Worm (Caenorhabditis elegans) whole organism, L1 larva: ENCODE measurements around the gene H02F09.2.

Source experiments
- aha-1 ChIP-seq: fragments of 150-350 bp; optimal IDR thresholded peaks from 2 replicates; lab custom pipeline; 2014; ENCODE audit warnings: missing biosample characterization, missing genetic modification characterization
- alr-1 ChIP-seq: fragments of 200-800 bp; sonication (Bioruptor generic); optimal IDR thresholded peaks from 2 replicates; lab custom pipeline; 2018; ENCODE audit warnings: borderline replicate concordance, mild to moderate bottlenecking, missing genetic modification characterization, missing compliant biosample characterization
- aly-2 ChIP-seq: fragments of 150-350 bp; optimal IDR thresholded peaks from 2 replicates; lab custom pipeline; 2014; ENCODE audit warnings: missing biosample characterization, missing genetic modification characterization
- blmp-1 ChIP-seq: fragments of 150-350 bp; optimal IDR thresholded peaks from 2 replicates; lab custom pipeline; 2014; ENCODE audit warnings: missing biosample characterization, missing genetic modification characterization
- ceh-90 ChIP-seq: sonication (generic microtip); optimal IDR thresholded peaks from 2 replicates; lab custom pipeline; 2016; ENCODE audit warnings: missing genetic modification characterization, missing compliant biosample characterization
- efl-3 ChIP-seq: fragments of 200-800 bp; sonication (Bioruptor generic); optimal IDR thresholded peaks from 2 replicates; lab custom pipeline; 2018; ENCODE audit warnings: mild to moderate bottlenecking, missing genetic modification characterization, missing compliant biosample characterization
- elt-3 ChIP-seq, 6 experiments: fragments of 150-350 bp in 1 of 6; sonication (generic microtip); optimal IDR thresholded peaks; 2 replicates each; lab custom pipeline; 2017 to 2018; ENCODE audit warnings: missing biosample characterization in 6 of 6, missing genetic modification characterization in 6 of 6, inconsistent platforms in 1 of 6
- fkh-10 ChIP-seq: sonication (generic microtip); optimal IDR thresholded peaks from 2 replicates; lab custom pipeline; 2017; ENCODE audit warnings: missing biosample characterization, missing genetic modification reagents, missing genetic modification characterization
- fkh-4 ChIP-seq: sonication (generic microtip); optimal IDR thresholded peaks from 2 replicates; lab custom pipeline; 2016; ENCODE audit warnings: missing compliant biosample characterization, missing genetic modification characterization, borderline replicate concordance
- fos-1 ChIP-seq: fragments of 150-350 bp; optimal IDR thresholded peaks from 2 replicates; lab custom pipeline; 2014; ENCODE audit warnings: missing biosample characterization, missing genetic modification characterization
- hlh-17 ChIP-seq: fragments of 200-800 bp; sonication (Bioruptor generic); optimal IDR thresholded peaks from 2 replicates; lab custom pipeline; 2018; ENCODE audit warnings: missing genetic modification characterization, mild to moderate bottlenecking, missing compliant biosample characterization, moderate library complexity, borderline replicate concordance
- isw-1 ChIP-seq: fragments of 200-800 bp; sonication (Bioruptor generic); IDR thresholded peaks from 2 replicates; pipeline ENCODE4 v1.3.6; 2022; ENCODE audit warnings: missing genetic modification characterization, missing compliant biosample characterization
- lin-14 ChIP-seq: fragments of 200-800 bp; sonication (Bioruptor generic); optimal IDR thresholded peaks from 2 replicates; lab custom pipeline; 2018; ENCODE audit warnings: mild to moderate bottlenecking, missing genetic modification characterization, moderate library complexity, missing compliant biosample characterization
- lin-39 ChIP-seq: fragments of 150-350 bp; optimal IDR thresholded peaks from 2 replicates; lab custom pipeline; 2014; ENCODE audit warnings: missing biosample characterization, missing genetic modification reagents, missing genetic modification characterization
- mdl-1 ChIP-seq, 2 experiments: fragments of 150-350 bp; optimal IDR thresholded peaks; 2 replicates each; lab custom pipeline; 2014 to 2017; ENCODE audit warnings: missing biosample characterization in 2 of 2, missing genetic modification characterization in 2 of 2, inconsistent platforms in 1 of 2
- nhr-11 ChIP-seq: fragments of 150-350 bp; optimal IDR thresholded peaks from 2 replicates; lab custom pipeline; 2014; ENCODE audit warnings: missing biosample characterization, missing genetic modification characterization
- nhr-19 ChIP-seq: fragments of 200-800 bp; sonication (Bioruptor generic); conservative IDR thresholded peaks from 2 replicates; pipeline ENCODE4 v1.3.6; 2022; ENCODE audit warnings: missing genetic modification characterization, missing compliant biosample characterization
- nhr-20 ChIP-seq: sonication (generic microtip); optimal IDR thresholded peaks from 2 replicates; lab custom pipeline; 2016; ENCODE audit warnings: mild to moderate bottlenecking, missing genetic modification characterization, missing compliant biosample characterization
- nhr-71 ChIP-seq: sonication (generic microtip); optimal IDR thresholded peaks from 2 replicates; lab custom pipeline; 2016; ENCODE audit warnings: mild to moderate bottlenecking, missing genetic modification characterization, moderate library complexity, missing compliant biosample characterization
- nhr-77 ChIP-seq: fragments of 150-350 bp; optimal IDR thresholded peaks from 2 replicates; lab custom pipeline; 2014; ENCODE audit warnings: missing biosample characterization, missing genetic modification characterization
- nhr-84 ChIP-seq: sonication (generic microtip); optimal IDR thresholded peaks from 2 replicates; lab custom pipeline; 2017; ENCODE audit warnings: missing biosample characterization, missing genetic modification characterization
- nhr-85 ChIP-seq: sonication (generic microtip); peaks from one replicate; lab custom pipeline; 2016; ENCODE audit warnings: missing genetic modification characterization, inconsistent platforms, missing compliant biosample characterization
- pax-3 ChIP-seq: fragments of 200-800 bp; sonication (Bioruptor generic); optimal IDR thresholded peaks from 2 replicates; lab custom pipeline; 2018; ENCODE audit warnings: mild to moderate bottlenecking, missing genetic modification characterization, moderate library complexity, missing compliant biosample characterization
- rnt-1 ChIP-seq: sonication (generic microtip); optimal IDR thresholded peaks from 2 replicates; lab custom pipeline; 2016; ENCODE audit warnings: mild to moderate bottlenecking, missing genetic modification characterization, moderate library complexity, missing compliant biosample characterization
- skn-1 ChIP-seq: fragments of 150-350 bp; optimal IDR thresholded peaks from 2 replicates; lab custom pipeline; 2014; ENCODE audit warnings: missing biosample characterization, missing genetic modification characterization
- snpc-4 ChIP-seq: fragments of 150-350 bp; optimal IDR thresholded peaks from 2 replicates; lab custom pipeline; 2014; ENCODE audit warnings: missing biosample characterization, missing genetic modification characterization
- snu-23 ChIP-seq: sonication (generic microtip); optimal IDR thresholded peaks from 2 replicates; lab custom pipeline; 2016; ENCODE audit warnings: missing genetic modification characterization, missing compliant biosample characterization
- sptf-1 ChIP-seq: fragments of 150-350 bp; optimal IDR thresholded peaks from 2 replicates; lab custom pipeline; 2014; ENCODE audit warnings: missing biosample characterization, missing genetic modification characterization
- unc-30 ChIP-seq: sonication (generic microtip); optimal IDR thresholded peaks from 2 replicates; lab custom pipeline; 2017; ENCODE audit warnings: missing biosample characterization, missing genetic modification characterization
- ztf-4 ChIP-seq: fragments of 150-350 bp; optimal IDR thresholded peaks from 2 replicates; lab custom pipeline; 2014; ENCODE audit warnings: missing biosample characterization, missing genetic modification characterization

Gene H02F09.2

ce11 chrX:1603027-1603426 is 31.0 kb downstream of the H02F09.2 start:
- TF ChIP-seq mdl-1 (tag; optimal IDR thresholded peaks at IDR 0.05; lab: Kevin White, UChicago) (no peak), sptf-1 (no peak), lin-14 (GFP tag; lab: Kevin White, UChicago) (peak; percentile 40), pax-3 (tag; lab: Kevin White, UChicago) (no peak), fkh-4 (tag; lab: Kevin White, UChicago) (no peak), snu-23 (GFP tag; lab: Kevin White, UChicago) (no peak)

- TF ChIP-seq aha-1 (tag; lab: Kevin White, UChicago) (no peak), unc-30 (tag; lab: Kevin White, UChicago) (no peak), lin-39 (tag; lab: Kevin White, UChicago) (no peak), efl-3 (GFP tag; lab: Kevin White, UChicago) (no peak), fos-1 (tag; lab: Kevin White, UChicago) (no peak), hlh-17 (no peak), fkh-4 (tag; lab: Kevin White, UChicago) (no peak), fkh-10 (GFP tag; lab: Kevin White, UChicago) (no peak), aly-2 (tag; lab: Kevin White, UChicago) (no peak), alr-1 (tag; lab: Kevin White, UChicago) (no peak), nhr-11 (tag; lab: Kevin White, UChicago) (no peak)
Measured at ce11 chrX:1603709-1604108, 31.7 kb downstream of the H02F09.2 start.

ce11 chrX:1604606-1605005 is 32.6 kb downstream of the H02F09.2 start, which contains the start of gene H11E01.3:
TSS of gene H11E01.3 (plus strand) at chrX:1604906.
- TF ChIP-seq ztf-4 (tag; lab: Kevin White, UChicago) (no peak), skn-1 (peak; percentile 14), nhr-84 (tag; lab: Kevin White, UChicago) (no peak)

ce11 chrX:1612948-1613347 is 40.9 kb downstream of the H02F09.2 start:
- TF ChIP-seq ceh-90 (tag; lab: Kevin White, UChicago) = no peak
- no peak for TF ChIP-seq fkh-4 (tag; lab: Kevin White, UChicago)

- TF ChIP-seq skn-1 (no peak), pax-3 (tag; lab: Kevin White, UChicago) (no peak), isw-1 (GFP tag; lab: Robert Waterston, UW) (no peak)
Measured at ce11 chrX:1613860-1614259, 41.8 kb downstream of the H02F09.2 start.

- TF ChIP-seq nhr-85 (tag; lab: Kevin White, UChicago) = no peak
- TF ChIP-seq nhr-19 (GFP tag; lab: Robert Waterston, UW) = no peak
- TF ChIP-seq snu-23 (GFP tag; lab: Kevin White, UChicago) = peak; percentile 16
- TF ChIP-seq efl-3 (GFP tag; lab: Kevin White, UChicago) = no peak
- no peak for TF ChIP-seq sptf-1
- peak; percentile 7 for TF ChIP-seq snpc-4 (tag; lab: Kevin White, UChicago)
- peak; percentile 62 for TF ChIP-seq nhr-71 (tag; lab: Kevin White, UChicago)
- no peak for TF ChIP-seq lin-39 (tag; lab: Kevin White, UChicago)
- peak; percentile 24 for TF ChIP-seq blmp-1 (tag; lab: Kevin White, UChicago)
- no peak for TF ChIP-seq nhr-20 (tag; lab: Kevin White, UChicago)
- TF ChIP-seq elt-3 (tag; optimal IDR thresholded peaks at IDR 0.05; lab: Kevin White, UChicago) = peak in 1 of 6 experiments; percentile 34
- no peak for TF ChIP-seq nhr-77 (tag; lab: Kevin White, UChicago)
- TF ChIP-seq rnt-1 (tag; lab: Kevin White, UChicago) = peak; percentile 31
Measured at ce11 chrX:1620678-1621449, 48.8 kb downstream of the H02F09.2 start, which contains the start of gene H11E01.2. TSS of gene H11E01.2 (plus strand) at chrX:1621057.
